Worm (Caenorhabditis elegans): ENCODE measurements around the gene cyp-33E2.

Gene cyp-33E2

DNA sequence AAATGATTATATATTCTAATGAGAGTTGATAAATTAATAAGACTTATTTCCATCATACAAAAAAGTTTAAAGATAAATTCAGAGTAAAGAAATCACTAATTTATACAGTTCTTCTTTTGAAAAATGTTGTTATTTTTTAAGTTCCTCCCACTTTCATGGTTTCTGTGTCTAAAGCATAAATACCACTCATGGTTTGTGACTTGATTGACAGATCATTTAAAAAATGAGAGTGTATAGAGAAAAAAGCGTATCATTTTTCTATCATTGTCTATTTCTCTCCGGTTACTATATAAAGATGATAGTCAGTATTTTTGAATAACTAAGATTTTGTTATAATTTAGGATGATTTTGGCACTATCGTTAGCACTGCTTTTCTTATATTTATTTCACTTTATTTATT is 2.5 kb downstream of the cyp-33E2 start, which contains the start of gene cyp-33E3:
Gene cyp-33E3 (plus strand): TSS at position 316 of the 400 bp plus-strand sequence.
- TF ChIP-seq tbx-11 (GFP tag; IDR thresholded peaks at IDR 0.05) (no peak), hmg-4 (GFP tag; optimal IDR thresholded peaks at IDR 0.05) (no peak), ets-7 (tag; optimal IDR thresholded peaks at IDR 0.05) (no peak), aly-1 (tag; optimal IDR thresholded peaks at IDR 0.05) (no peak), tbx-37 (GFP tag; conservative IDR thresholded peaks at IDR 0.05) (no peak), ceh-13 (GFP tag; optimal IDR thresholded peaks at IDR 0.05) (no peak), flt-1 (GFP tag; IDR thresholded peaks at IDR 0.05) (no peak), pes-1 (GFP tag; IDR thresholded peaks at IDR 0.05) (no peak), B0310.2 (tag; optimal IDR thresholded peaks at IDR 0.05) (no peak), hnd-1 (tag; optimal IDR thresholded peaks at IDR 0.05) (no peak), ama-1 (optimal IDR thresholded peaks at IDR 0.05) (no peak), tra-4 (tag; optimal IDR thresholded peaks at IDR 0.05) (no peak), ceh-36 (tag; optimal IDR thresholded peaks at IDR 0.05) (no peak), scrt-1 (GFP tag; IDR thresholded peaks at IDR 0.05) (no peak), sea-1 (GFP tag; conservative IDR thresholded peaks at IDR 0.05) (no peak), hmbx-1 (tag; optimal IDR thresholded peaks at IDR 0.05) (no peak), F13C5.2 (tag; optimal IDR thresholded peaks at IDR 0.05) (no peak)

DNA sequence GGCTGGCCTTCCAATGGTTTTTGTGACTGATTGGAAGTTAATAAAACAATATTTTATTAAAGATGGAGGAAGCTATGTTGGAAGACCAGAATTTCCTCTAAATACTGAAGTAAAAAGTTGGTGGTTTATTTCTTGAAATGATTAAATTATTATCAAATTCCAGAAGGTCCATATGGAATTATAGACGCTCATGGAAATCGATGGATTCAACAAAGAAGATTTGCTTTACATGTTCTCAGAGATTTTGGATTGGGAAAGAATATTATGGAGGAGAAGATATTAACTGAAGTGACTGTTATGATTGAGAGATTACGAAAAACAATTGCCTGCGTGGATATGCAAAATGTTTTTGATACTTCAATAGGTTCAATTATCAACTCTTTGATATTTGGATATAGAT is 3.2 kb downstream of the cyp-33E2 start:
- no peak for TF ChIP-seq tra-4 (tag; optimal IDR thresholded peaks at IDR 0.05)
- no peak for TF ChIP-seq hmg-4 (GFP tag; optimal IDR thresholded peaks at IDR 0.05)
- TF ChIP-seq hnd-1 (tag; optimal IDR thresholded peaks at IDR 0.05): no peak
- TF ChIP-seq ceh-36 (tag; optimal IDR thresholded peaks at IDR 0.05): no peak
- no peak for TF ChIP-seq tbx-37 (GFP tag; conservative IDR thresholded peaks at IDR 0.05)
- TF ChIP-seq pes-1 (GFP tag; IDR thresholded peaks at IDR 0.05): no peak
- no peak for TF ChIP-seq F13C5.2 (tag; optimal IDR thresholded peaks at IDR 0.05)
- no peak for TF ChIP-seq scrt-1 (GFP tag; IDR thresholded peaks at IDR 0.05)
- no peak for TF ChIP-seq tbx-11 (GFP tag; IDR thresholded peaks at IDR 0.05)
- no peak for TF ChIP-seq hmbx-1 (tag; optimal IDR thresholded peaks at IDR 0.05)
- TF ChIP-seq flt-1 (GFP tag; IDR thresholded peaks at IDR 0.05): no peak
- no peak for TF ChIP-seq ama-1 (optimal IDR thresholded peaks at IDR 0.05)
- TF ChIP-seq aly-1 (tag; optimal IDR thresholded peaks at IDR 0.05): no peak
- TF ChIP-seq ets-7 (tag; optimal IDR thresholded peaks at IDR 0.05): no peak
- no peak for TF ChIP-seq ceh-13 (GFP tag; optimal IDR thresholded peaks at IDR 0.05)
- TF ChIP-seq B0310.2 (tag; optimal IDR thresholded peaks at IDR 0.05): no peak

DNA sequence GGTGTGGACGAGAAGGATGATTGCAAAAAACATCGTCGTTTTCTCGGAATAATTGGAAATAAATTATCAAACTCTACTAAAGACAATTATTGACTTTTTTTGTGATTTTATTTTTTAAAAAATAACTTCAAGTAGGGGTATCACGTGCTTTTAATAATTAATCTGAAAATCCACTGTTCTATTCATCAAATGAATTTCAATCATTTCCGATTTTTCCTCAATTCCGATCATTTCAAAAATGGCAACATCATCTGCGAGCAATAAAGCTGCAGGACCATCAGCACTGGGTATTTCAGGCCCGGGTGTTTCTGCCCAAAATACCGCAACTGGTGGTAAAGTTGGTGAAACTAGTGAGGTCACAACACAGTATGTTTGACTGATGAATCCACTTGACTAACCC is 4.9 kb downstream of the cyp-33E2 start, which contains the start of the genes F42A9.7 and F42A9.3:
Gene F42A9.7 (minus strand): TSS at position 101 of the 400 bp plus-strand sequence.
Gene F42A9.3 (plus strand): TSS at position 214 of the 400 bp plus-strand sequence.
- TF ChIP-seq tbx-11 (GFP tag; IDR thresholded peaks at IDR 0.05): no peak
- TF ChIP-seq F13C5.2 (tag; optimal IDR thresholded peaks at IDR 0.05): no peak
- no peak for TF ChIP-seq aly-1 (tag; optimal IDR thresholded peaks at IDR 0.05)

DNA sequence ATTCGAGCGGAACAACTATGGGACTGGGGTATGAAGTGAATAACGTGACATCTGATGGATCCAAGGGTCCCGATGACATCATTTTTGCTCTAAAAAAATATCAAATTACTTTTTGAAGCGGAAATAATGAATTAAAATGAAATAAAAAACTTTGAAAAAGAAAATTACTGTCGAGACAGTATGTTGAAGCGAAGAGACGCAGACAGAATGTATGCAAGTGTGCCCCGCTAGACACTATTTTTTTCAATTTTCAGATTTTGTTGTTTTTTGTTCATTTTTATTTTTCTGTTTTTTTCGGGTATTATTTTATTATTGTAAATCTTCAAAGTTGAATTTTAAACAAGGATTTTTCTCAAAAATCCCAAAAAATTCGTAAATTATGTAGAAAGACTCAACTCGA is 6.6 kb downstream of the cyp-33E2 start, which contains the start of gene F42A9.8:
Gene F42A9.8 (minus strand): TSS at position 88 of the 400 bp plus-strand sequence.
- TF ChIP-seq pes-1 (GFP tag; IDR thresholded peaks at IDR 0.05) (no peak), ama-1 (optimal IDR thresholded peaks at IDR 0.05) (no peak), sea-1 (GFP tag; conservative IDR thresholded peaks at IDR 0.05) (no peak), ceh-13 (GFP tag; optimal IDR thresholded peaks at IDR 0.05) (no peak), tbx-11 (GFP tag; IDR thresholded peaks at IDR 0.05) (no peak), tra-4 (tag; optimal IDR thresholded peaks at IDR 0.05) (no peak), ets-7 (tag; optimal IDR thresholded peaks at IDR 0.05) (no peak), tbx-37 (GFP tag; conservative IDR thresholded peaks at IDR 0.05) (no peak), flt-1 (GFP tag; IDR thresholded peaks at IDR 0.05) (no peak), B0310.2 (tag; optimal IDR thresholded peaks at IDR 0.05) (no peak), hmg-4 (GFP tag; optimal IDR thresholded peaks at IDR 0.05) (no peak)

DNA sequence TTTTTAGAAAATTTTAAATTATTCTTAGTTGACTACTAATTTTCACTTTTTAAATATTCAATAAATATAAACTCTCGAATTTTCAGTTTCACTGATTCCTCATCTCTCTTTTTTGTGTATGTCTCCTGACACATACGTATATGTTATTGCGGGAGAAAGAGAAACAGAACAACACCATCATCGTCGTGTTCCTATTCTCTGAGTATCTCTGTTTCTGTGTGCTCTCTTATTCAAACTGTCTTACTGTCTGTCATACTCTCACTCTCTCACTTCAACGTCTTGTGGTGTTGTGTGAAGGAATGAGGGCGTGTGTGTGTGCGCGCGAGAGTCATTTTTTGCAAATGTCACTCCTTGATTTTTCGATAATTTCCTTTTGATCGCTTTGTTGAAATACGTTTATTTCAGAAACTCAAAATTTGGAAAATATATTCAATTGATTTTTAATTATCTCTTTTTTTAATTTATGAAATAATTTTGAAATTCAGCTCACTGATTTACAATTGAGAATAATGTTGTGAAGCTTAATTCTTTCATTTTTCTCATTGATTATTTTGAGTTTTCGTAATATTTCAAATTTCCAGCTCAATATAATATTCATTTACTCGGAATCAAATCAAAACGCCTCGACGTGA is 8.1 kb downstream of the cyp-33E2 start, which contains the start of gene lin-49:
Gene lin-49 (plus strand): TSS at position 582 of the 632 bp plus-strand sequence.
- TF ChIP-seq tra-4 (tag; optimal IDR thresholded peaks at IDR 0.05) (no peak), ceh-36 (tag; optimal IDR thresholded peaks at IDR 0.05) (no peak), flt-1 (GFP tag; IDR thresholded peaks at IDR 0.05) (no peak), sea-1 (GFP tag; conservative IDR thresholded peaks at IDR 0.05) (no peak), hmg-4 (GFP tag; optimal IDR thresholded peaks at IDR 0.05) (no peak), ets-7 (tag; optimal IDR thresholded peaks at IDR 0.05) (no peak)

DNA sequence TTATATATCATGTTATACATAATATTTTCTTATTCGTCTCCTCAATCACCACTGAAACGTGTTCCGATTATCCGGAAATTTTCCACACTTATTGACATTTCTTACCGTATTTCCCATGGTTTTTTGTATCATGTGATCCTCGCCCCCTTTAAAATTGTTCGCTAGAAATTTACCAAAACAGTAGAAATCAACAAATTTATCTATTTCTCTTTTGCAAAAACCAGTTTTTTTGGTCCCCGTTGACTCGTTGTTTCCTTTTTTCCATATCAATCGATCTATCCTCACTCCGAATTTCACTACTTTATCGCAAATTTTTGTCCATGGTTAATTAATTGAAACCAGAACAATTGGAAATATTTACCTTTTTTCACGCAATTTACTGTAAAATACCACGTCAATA is 13.6 kb downstream of the cyp-33E2 start:
- TF ChIP-seq tra-4 (tag; optimal IDR thresholded peaks at IDR 0.05): no peak
- TF ChIP-seq ceh-36 (tag; optimal IDR thresholded peaks at IDR 0.05): no peak
- no peak for TF ChIP-seq ets-7 (tag; optimal IDR thresholded peaks at IDR 0.05)
- TF ChIP-seq sea-1 (GFP tag; conservative IDR thresholded peaks at IDR 0.05): no peak
- TF ChIP-seq flt-1 (GFP tag; IDR thresholded peaks at IDR 0.05): no peak
- no peak for TF ChIP-seq F13C5.2 (tag; optimal IDR thresholded peaks at IDR 0.05)
- TF ChIP-seq hnd-1 (tag; optimal IDR thresholded peaks at IDR 0.05): no peak
- no peak for TF ChIP-seq ama-1 (optimal IDR thresholded peaks at IDR 0.05)
- no peak for TF ChIP-seq B0310.2 (tag; optimal IDR thresholded peaks at IDR 0.05)
- TF ChIP-seq aly-1 (tag; optimal IDR thresholded peaks at IDR 0.05): no peak
- no peak for TF ChIP-seq hmg-4 (GFP tag; optimal IDR thresholded peaks at IDR 0.05)
- no peak for TF ChIP-seq scrt-1 (GFP tag; IDR thresholded peaks at IDR 0.05)
- TF ChIP-seq hmbx-1 (tag; optimal IDR thresholded peaks at IDR 0.05): no peak
- no peak for TF ChIP-seq pes-1 (GFP tag; IDR thresholded peaks at IDR 0.05)
- TF ChIP-seq ceh-13 (GFP tag; optimal IDR thresholded peaks at IDR 0.05): no peak
- TF ChIP-seq tbx-11 (GFP tag; IDR thresholded peaks at IDR 0.05): no peak

DNA sequence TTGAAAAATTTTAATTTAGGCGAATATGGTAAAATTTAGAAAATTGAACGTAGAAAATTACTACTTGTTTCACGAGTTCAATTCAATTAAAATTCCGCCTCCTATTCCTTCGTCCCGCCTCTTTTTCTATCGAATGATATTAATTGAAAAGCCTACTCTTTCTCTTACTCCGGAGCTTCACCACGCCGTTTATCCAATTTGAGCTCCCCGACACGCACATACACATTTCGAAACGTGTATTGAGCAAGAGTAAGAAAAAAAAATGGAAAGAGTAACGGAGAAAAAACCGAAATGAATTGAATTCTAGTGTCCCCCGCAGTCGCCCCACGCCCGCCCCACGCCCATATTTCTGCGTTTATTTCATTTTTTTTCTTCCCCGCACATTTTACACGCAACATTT is 14.2 kb downstream of the cyp-33E2 start:
- TF ChIP-seq pes-1 (GFP tag; IDR thresholded peaks at IDR 0.05) (no peak), scrt-1 (GFP tag; IDR thresholded peaks at IDR 0.05) (no peak), hmbx-1 (tag; optimal IDR thresholded peaks at IDR 0.05) (no peak), ceh-36 (tag; optimal IDR thresholded peaks at IDR 0.05) (no peak), B0310.2 (tag; optimal IDR thresholded peaks at IDR 0.05) (no peak), tbx-11 (GFP tag; IDR thresholded peaks at IDR 0.05) (no peak), ama-1 (optimal IDR thresholded peaks at IDR 0.05) (no peak), ets-7 (tag; optimal IDR thresholded peaks at IDR 0.05) (no peak)

Measured in whole organism, early embryonic.